Worm (Caenorhabditis elegans) whole organism, L3 larva: ENCODE measurements around the gene cyp-35B2.

Source experiments
- ama-1 ChIP-seq: fragments of 150-350 bp; optimal IDR thresholded peaks from 2 replicates; lab custom pipeline; 2018
- elt-3 ChIP-seq, 3 experiments: fragments of 150-350 bp in 1 of 3; sonication (generic microtip) in 2 of 3; optimal IDR thresholded peaks; 2 replicates in 2 of 3; 4 replicates in 1 of 3; lab custom pipeline; 2014 to 2017; ENCODE audit warnings: missing biosample characterization in 3 of 3, missing genetic modification characterization in 3 of 3
- lsy-12 ChIP-seq: sonication (generic microtip); optimal IDR thresholded peaks from 2 replicates; lab custom pipeline; 2016; ENCODE audit warnings: mild to moderate bottlenecking, missing genetic modification characterization, missing compliant biosample characterization
- nfya-1 ChIP-seq: sonication (generic microtip); optimal IDR thresholded peaks from 2 replicates; lab custom pipeline; 2017; ENCODE audit warnings: missing genetic modification characterization, mild to moderate bottlenecking, missing compliant biosample characterization, antibody characterized with exemption, moderate library complexity; ENCODE audit not compliant: insufficient read depth
- nhr-11 ChIP-seq: fragments of 150-350 bp; optimal IDR thresholded peaks from 2 replicates; lab custom pipeline; 2014; ENCODE audit warnings: missing biosample characterization, missing genetic modification characterization
- nhr-23 ChIP-seq: fragments of 150-350 bp; optimal IDR thresholded peaks from 2 replicates; lab custom pipeline; 2014; ENCODE audit warnings: missing biosample characterization, missing genetic modification reagents, missing genetic modification characterization
- nhr-237 ChIP-seq: fragments of 150-350 bp; optimal IDR thresholded peaks from 2 replicates; lab custom pipeline; 2014; ENCODE audit warnings: missing biosample characterization, missing genetic modification characterization
- nhr-28 ChIP-seq: fragments of 150-350 bp; optimal IDR thresholded peaks from 2 replicates; lab custom pipeline; 2014; ENCODE audit warnings: missing biosample characterization, missing genetic modification characterization
- nhr-67 ChIP-seq: fragments of 150-350 bp; optimal IDR thresholded peaks from 2 replicates; lab custom pipeline; 2014; ENCODE audit warnings: missing biosample characterization, missing genetic modification characterization
- nhr-77 ChIP-seq: fragments of 150-350 bp; optimal IDR thresholded peaks from 2 replicates; lab custom pipeline; 2014; ENCODE audit warnings: missing biosample characterization, missing genetic modification characterization
- unc-62 ChIP-seq: fragments of 150-350 bp; sonication (generic microtip); optimal IDR thresholded peaks from 4 replicates; lab custom pipeline; 2014; ENCODE audit warnings: missing biosample characterization, missing genetic modification reagents, missing genetic modification characterization

- TF ChIP-seq nhr-11 (tag; lab: Kevin White, UChicago) = no peak
- TF ChIP-seq elt-3 (tag; optimal IDR thresholded peaks at IDR 0.05; lab: Kevin White, UChicago) = no peak
- no peak for TF ChIP-seq nhr-237 (tag; lab: Kevin White, UChicago)
- no peak for TF ChIP-seq nhr-77 (tag; lab: Kevin White, UChicago)
- TF ChIP-seq unc-62 (GFP tag; lab: Kevin White, UChicago) = no peak
- no peak for TF ChIP-seq ama-1 (lab: Kevin White, UChicago)
- TF ChIP-seq nhr-28 (tag; lab: Kevin White, UChicago) = no peak
- TF ChIP-seq lsy-12 = no peak
- no peak for TF ChIP-seq nhr-67
- no peak for TF ChIP-seq nhr-23 (tag; lab: Kevin White, UChicago)
- no peak for TF ChIP-seq nfya-1 (tag; lab: Kevin White, UChicago)
These were observed 39.4 kb upstream of the cyp-35B2 start, which contains the start of the genes str-229 and srh-190 for ce11 chrV:3902458-3903157.
